Fruit fly (Drosophila melanogaster): Measurements from ENCODE around the gene Rev1.
A peak's percentile ranks its signal among the peaks of the same experiment; 100 is the strongest.

Rev1 gene

DNA sequence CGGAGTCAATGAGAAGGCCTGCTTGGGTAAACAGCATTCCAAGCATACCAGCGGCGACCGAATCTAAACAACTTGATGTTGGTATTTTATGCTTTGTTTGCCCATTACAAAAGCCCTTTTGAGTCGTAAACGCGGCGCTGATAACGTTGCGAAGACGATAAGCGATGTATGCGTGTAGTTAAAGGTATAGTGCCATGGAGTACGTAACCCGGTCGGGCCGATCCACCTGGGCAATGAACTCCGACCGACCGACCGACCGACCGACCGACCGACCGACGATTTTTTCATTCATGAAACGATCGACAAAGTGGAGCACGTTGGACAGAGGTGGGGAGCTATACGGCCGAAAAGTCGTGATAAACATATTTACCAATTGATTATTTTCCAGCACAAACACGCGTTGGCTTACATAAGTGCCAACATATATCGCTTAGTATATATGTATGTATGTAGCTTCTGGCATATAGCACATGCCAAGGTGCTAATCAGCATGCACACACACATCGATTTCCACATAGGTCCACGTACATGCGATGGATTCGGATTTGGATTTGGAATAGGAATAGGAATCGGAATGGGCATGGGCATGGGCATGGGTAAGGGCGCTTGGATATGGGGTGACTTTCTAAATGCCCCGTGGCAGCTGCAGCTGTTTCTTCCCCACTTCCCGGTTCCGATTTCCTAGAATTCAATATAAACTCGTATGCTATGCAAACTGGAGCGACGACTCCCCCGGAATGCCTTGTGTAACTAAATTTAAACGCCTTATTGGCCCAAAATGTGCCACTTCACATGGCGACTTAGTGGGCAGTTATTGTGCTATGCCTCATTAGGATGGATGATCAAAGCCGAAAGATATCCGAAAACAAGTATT, 11.1 kb upstream of the Rev1 start (continued):
- TF ChIP-seq Side (GFP tag; optimal IDR thresholded peaks at IDR 0.05) (peak; percentile 35), luna (GFP tag; optimal IDR thresholded peaks at IDR 0.05) (no peak), otp (GFP tag; IDR thresholded peaks at IDR 0.05) (0 out of 3 replicates have a peak, but pooled peaks have one; percentile 6), CG12236 (GFP tag; optimal IDR thresholded peaks at IDR 0.05) (no peak), klu (GFP tag; IDR thresholded peaks at IDR 0.05) (no peak), CG18599 (GFP tag; optimal IDR thresholded peaks at IDR 0.05) (peak; percentile 67), lov (optimal IDR thresholded peaks at IDR 0.05) (no peak), lov (GFP tag; IDR thresholded peaks at IDR 0.05) (peak; percentile 40; the same call in 1 of the 3 replicates), pb (GFP tag; optimal IDR thresholded peaks at IDR 0.05) (no peak), CG1233 (GFP tag; optimal IDR thresholded peaks at IDR 0.05) (no peak), Bgb (GFP tag; IDR thresholded peaks at IDR 0.05; ENCODE audit: partially characterized antibody) (0 out of 2 replicates have a peak, but pooled peaks have one; percentile 16), CG12659 (GFP tag; optimal IDR thresholded peaks at IDR 0.05) (peak; percentile 20), CG11085 (GFP tag; IDR thresholded peaks at IDR 0.05) (no peak), CG2202 (tag; optimal IDR thresholded peaks at IDR 0.05) (peak; percentile 38), Xrp1 (GFP tag; IDR thresholded peaks at IDR 0.05) (no peak), crp (GFP tag; optimal IDR thresholded peaks at IDR 0.05) (no peak), ssp (GFP tag; IDR thresholded peaks at IDR 0.05) (no peak), CHES-1-like (GFP tag; optimal IDR thresholded peaks at IDR 0.05) (peak; percentile 30), ato (GFP tag; IDR thresholded peaks at IDR 0.05; ENCODE audit: partially characterized antibody) (no peak), cad (GFP tag; optimal IDR thresholded peaks at IDR 0.05) (no peak), CG4424 (GFP tag; optimal IDR thresholded peaks at IDR 0.05) (no peak), CG9876 (GFP tag; optimal IDR thresholded peaks at IDR 0.05) (no peak), gsb (GFP tag; IDR thresholded peaks at IDR 0.05) (no peak), CG16779 (GFP tag; IDR thresholded peaks at IDR 0.05) (no peak), CG4730 (GFP tag; IDR thresholded peaks at IDR 0.05) (no peak), CG5245 (GFP tag; optimal IDR thresholded peaks at IDR 0.05) (no peak), CG7745 (tag; optimal IDR thresholded peaks at IDR 0.05) (no peak), Antp (GFP tag; optimal IDR thresholded peaks at IDR 0.05) (no peak), her (GFP tag; optimal IDR thresholded peaks at IDR 0.05) (peak; percentile 63), NC2α (GFP tag; optimal IDR thresholded peaks at IDR 0.05) (peak; percentile 12), disco-r (GFP tag; optimal IDR thresholded peaks at IDR 0.05) (no peak), CG15696 (tag; optimal IDR thresholded peaks at IDR 0.05) (peak; percentile 22), ham (GFP tag; IDR thresholded peaks at IDR 0.05) (no peak), CG10274 (GFP tag; optimal IDR thresholded peaks at IDR 0.05) (no peak), HLH4C (GFP tag; IDR thresholded peaks at IDR 0.05; ENCODE audit: partially characterized antibody) (0 out of 3 replicates have a peak, but pooled peaks have one; percentile 20), CG14710 (tag; optimal IDR thresholded peaks at IDR 0.05) (no peak), Sin3A (optimal IDR thresholded peaks at IDR 0.05) (no peak), CG7963 (GFP tag; IDR thresholded peaks at IDR 0.05; ENCODE audit: partially characterized antibody) (no peak), CG7357 (GFP tag; IDR thresholded peaks at IDR 0.05) (no peak), Kr (GFP tag; optimal IDR thresholded peaks at IDR 0.05) (no peak), kni (GFP tag; optimal IDR thresholded peaks at IDR 0.05) (peak; percentile 94), Hmr (GFP tag; optimal IDR thresholded peaks at IDR 0.05) (peak; percentile 17), CoRest (tag; optimal IDR thresholded peaks at IDR 0.05) (no peak), ash1 (GFP tag; optimal IDR thresholded peaks at IDR 0.05) (no peak), CG12219 (GFP tag; optimal IDR thresholded peaks at IDR 0.05) (no peak), CG4404 (GFP tag; IDR thresholded peaks at IDR 0.05) (no peak), Poxn (GFP tag; IDR thresholded peaks at IDR 0.05) (no peak), CG18764 (GFP tag; optimal IDR thresholded peaks at IDR 0.05) (no peak), sima (GFP tag; optimal IDR thresholded peaks at IDR 0.05) (no peak), B-H2 (GFP tag; optimal IDR thresholded peaks at IDR 0.05) (no peak)
